Worm (Caenorhabditis elegans): ENCODE measurements around the gene Y38H6C.25.
"Not testable (repeated sequence)": the region's sequence is repeated elsewhere in the genome, so short reads cannot be mapped to it uniquely, and the experiment has no call there.

Y38H6C.25 gene

ce11 chrV:20564054-20564453 is 45.0 kb downstream of the Y38H6C.25 start, which contains the start of gene F26F2.13:
TSS of gene F26F2.13 (plus strand) at chrV:20564354.
- not testable (repeated sequence) for TF ChIP-seq nhr-77, mml-1, ceh-16 (tag; optimal IDR thresholded peaks at IDR 0.05)

DNA sequence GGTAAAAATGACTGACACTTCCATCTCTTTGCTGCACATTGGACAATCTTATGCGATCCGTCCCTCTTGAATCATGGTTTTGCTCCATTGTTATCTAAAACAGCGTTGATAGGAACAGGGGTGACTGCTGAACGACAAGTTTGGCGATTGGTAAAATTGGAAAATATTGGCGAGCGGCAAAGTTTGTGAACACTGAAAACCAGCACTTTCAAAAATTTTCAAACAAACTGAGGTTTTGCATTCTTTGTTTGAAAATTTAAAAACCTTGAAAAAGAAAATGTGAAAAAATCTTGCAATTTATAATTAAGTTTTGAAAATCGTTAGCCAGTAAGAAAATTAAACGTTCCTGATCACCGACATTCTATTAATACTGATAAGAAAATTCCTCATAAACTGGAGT is 47.4 kb downstream of the Y38H6C.25 start, which contains the start of gene F26F2.3:
TSS of gene F26F2.3 (minus strand) at position 101 of the 400 bp plus-strand sequence.
- TF ChIP-seq jun-1 (tag; optimal IDR thresholded peaks at IDR 0.05) (no peak), snpc-4 (tag; optimal IDR thresholded peaks at IDR 0.05) (no peak), fkh-10 (GFP tag; optimal IDR thresholded peaks at IDR 0.05) (no peak), aly-2 (tag; optimal IDR thresholded peaks at IDR 0.05) (no peak), nhr-25 (tag; optimal IDR thresholded peaks at IDR 0.05) (no peak), nhr-28 (tag; optimal IDR thresholded peaks at IDR 0.05) (no peak), ama-1 (optimal IDR thresholded peaks at IDR 0.05) (no peak), R02D3.7 (tag; optimal IDR thresholded peaks at IDR 0.05) (no peak), fos-1 (tag; optimal IDR thresholded peaks at IDR 0.05) (no peak)

DNA sequence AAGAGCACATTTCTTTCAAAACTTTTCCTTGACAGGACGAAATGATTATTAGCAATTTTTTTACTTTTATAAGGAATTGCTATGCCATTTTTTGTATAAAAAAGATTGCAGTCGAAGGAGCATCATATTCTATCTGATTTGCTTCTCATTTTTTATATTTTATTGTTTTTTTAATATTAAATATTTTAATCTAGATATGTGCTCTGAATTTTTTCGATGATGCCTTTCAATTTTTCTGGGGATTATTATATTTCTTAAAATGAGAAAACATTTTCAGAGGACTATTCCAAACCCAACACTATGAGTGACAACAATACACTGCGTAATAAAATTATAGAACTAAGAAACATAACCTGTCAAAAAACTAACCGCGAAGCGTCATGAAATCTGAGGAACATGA is 50.0 kb downstream of the Y38H6C.25 start, which contains the start of gene F26F2.4:
TSS of gene F26F2.4 (plus strand) at position 301 of the 400 bp plus-strand sequence.
- not testable (repeated sequence) for TF ChIP-seq lsy-12, snpc-4, skn-1 (tag; optimal IDR thresholded peaks at IDR 0.05)
